Worm (Caenorhabditis elegans) whole organism, young adult: ENCODE results near the gene cah-3.
"Not testable (repeated sequence)": the region's sequence is repeated elsewhere in the genome, so short reads cannot be mapped to it uniquely, and the experiment has no call there.

Source experiments
- B0035.1 ChIP-seq: sonication (generic microtip); optimal IDR thresholded peaks from 2 replicates; lab custom pipeline; 2016; ENCODE audit warnings: missing genetic modification characterization, mild to moderate bottlenecking, missing compliant biosample characterization, missing genotype, missing genetic modification reagents
- B0261.1 ChIP-seq: sonication (generic microtip); optimal IDR thresholded peaks from 2 replicates; lab custom pipeline; 2016; ENCODE audit warnings: mild to moderate bottlenecking, missing genetic modification characterization, moderate library complexity, missing compliant biosample characterization
- C06A6.2 ChIP-seq: fragments of 200-800 bp; sonication (Bioruptor generic); conservative IDR thresholded peaks from 2 replicates; pipeline ENCODE4 v1.3.6; 2022; ENCODE audit warnings: missing genetic modification characterization, missing compliant biosample characterization
- D2030.7 ChIP-seq: fragments of 200-800 bp; sonication (Bioruptor generic); IDR thresholded peaks from 2 replicates; pipeline ENCODE4 v1.3.6; 2022; ENCODE audit warnings: missing genetic modification reagents, missing genetic modification characterization, missing compliant biosample characterization
- F23B12.7 ChIP-seq: sonication (generic microtip); optimal IDR thresholded peaks from 2 replicates; lab custom pipeline; 2017; ENCODE audit warnings: missing genetic modification characterization, mild to moderate bottlenecking, missing compliant biosample characterization, antibody characterized with exemption, moderate library complexity; ENCODE audit not compliant: insufficient read depth
- F37B4.10 ChIP-seq: fragments of 200-800 bp; sonication (Bioruptor generic); IDR thresholded peaks from 2 replicates; pipeline ENCODE4 v1.3.6; 2022; ENCODE audit warnings: missing genetic modification characterization, missing compliant biosample characterization
- T26A5.8 ChIP-seq: sonication (generic microtip); optimal IDR thresholded peaks from 2 replicates; lab custom pipeline; 2016; ENCODE audit warnings: missing genetic modification characterization, missing compliant biosample characterization
- Y53F4B.3 ChIP-seq: fragments of 200-800 bp; sonication (Bioruptor generic); IDR thresholded peaks from 2 replicates; pipeline ENCODE4 v1.3.6; 2022; ENCODE audit warnings: missing genetic modification reagents, missing genetic modification characterization, missing compliant biosample characterization
- Y79H2A.3 ChIP-seq: fragments of 200-800 bp; sonication (Bioruptor generic); conservative IDR thresholded peaks from 2 replicates; pipeline ENCODE4 v1.3.6; 2022; ENCODE audit warnings: missing genetic modification reagents, missing genetic modification characterization, missing compliant biosample characterization
- Y95B8A.8 ChIP-seq: fragments of 200-800 bp; sonication (Bioruptor generic); IDR thresholded peaks from 2 replicates; pipeline ENCODE4 v1.3.6; 2022; ENCODE audit warnings: missing genetic modification reagents, missing genetic modification characterization, missing compliant biosample characterization
- akir-1 ChIP-seq: fragments of 200-800 bp; sonication (Bioruptor generic); optimal IDR thresholded peaks from 2 replicates; lab custom pipeline; 2018; ENCODE audit warnings: mild to moderate bottlenecking, missing genetic modification characterization, moderate library complexity, missing compliant biosample characterization
- aptf-2 ChIP-seq: fragments of 200-800 bp; sonication (Bioruptor generic); conservative IDR thresholded peaks from 2 replicates; pipeline ENCODE4 v1.3.6; 2022; ENCODE audit warnings: missing genetic modification reagents, missing genetic modification characterization, missing compliant biosample characterization
- athp-1 ChIP-seq: sonication (generic microtip); optimal IDR thresholded peaks from 2 replicates; lab custom pipeline; 2017; ENCODE audit warnings: mild to moderate bottlenecking, missing genetic modification characterization, missing compliant biosample characterization
- chd-7 ChIP-seq: sonication (generic microtip); optimal IDR thresholded peaks from 2 replicates; lab custom pipeline; 2016; ENCODE audit warnings: mild to moderate bottlenecking, missing genetic modification characterization, moderate library complexity, missing compliant biosample characterization
- dox-1 ChIP-seq: fragments of 200-800 bp; sonication (Bioruptor generic); IDR thresholded peaks from 2 replicates; pipeline ENCODE4 v1.3.6; 2022; ENCODE audit warnings: missing genetic modification reagents, missing genetic modification characterization, missing compliant biosample characterization
- fkh-3 ChIP-seq: sonication (generic microtip); optimal IDR thresholded peaks from 2 replicates; lab custom pipeline; 2016; ENCODE audit warnings: mild to moderate bottlenecking, missing genetic modification characterization, missing compliant biosample characterization
- gei-17 ChIP-seq: fragments of 200-800 bp; sonication (Bioruptor generic); optimal IDR thresholded peaks from 2 replicates; lab custom pipeline; 2018; ENCODE audit warnings: mild to moderate bottlenecking, missing genetic modification characterization, missing compliant biosample characterization
- him-1 ChIP-seq: sonication (generic microtip); optimal IDR thresholded peaks from 2 replicates; lab custom pipeline; 2016; ENCODE audit warnings: missing genotype, missing genetic modification reagents, missing genetic modification characterization, missing compliant biosample characterization
- hmg-20 ChIP-seq: fragments of 200-800 bp; sonication (Bioruptor generic); IDR thresholded peaks from 2 replicates; pipeline ENCODE4 v1.3.6; 2022; ENCODE audit warnings: missing genetic modification reagents, missing genetic modification characterization, missing compliant biosample characterization
- lin-26 ChIP-seq: fragments of 200-800 bp; sonication (Bioruptor generic); IDR thresholded peaks from 2 replicates; pipeline ENCODE4 v1.3.6; 2022; ENCODE audit warnings: missing genetic modification reagents, missing genetic modification characterization, missing compliant biosample characterization
- madf-3 ChIP-seq: fragments of 200-800 bp; sonication (Bioruptor generic); IDR thresholded peaks from 2 replicates; pipeline ENCODE4 v1.3.6; 2022; ENCODE audit warnings: missing genetic modification reagents, missing genetic modification characterization, missing compliant biosample characterization
- madf-8 ChIP-seq: fragments of 200-800 bp; sonication (Bioruptor generic); conservative IDR thresholded peaks from 2 replicates; pipeline ENCODE4 v1.3.6; 2022; ENCODE audit warnings: missing genetic modification reagents, missing genetic modification characterization, missing compliant biosample characterization
- nfya-1 ChIP-seq: sonication (generic microtip); optimal IDR thresholded peaks from 2 replicates; lab custom pipeline; 2017; ENCODE audit warnings: antibody characterized with exemption, missing compliant biosample characterization, missing genetic modification characterization, borderline replicate concordance; ENCODE audit not compliant: insufficient read depth
- nhr-179 ChIP-seq: sonication (generic microtip); optimal IDR thresholded peaks from 2 replicates; lab custom pipeline; 2016; ENCODE audit warnings: mild to moderate bottlenecking, missing genetic modification characterization, missing compliant biosample characterization
- nhr-80 ChIP-seq: sonication (generic microtip); optimal IDR thresholded peaks from 2 replicates; lab custom pipeline; 2016; ENCODE audit warnings: missing genetic modification characterization, missing compliant biosample characterization
- nhr-90 ChIP-seq: sonication (generic microtip); optimal IDR thresholded peaks from 2 replicates; lab custom pipeline; 2016; ENCODE audit warnings: missing genotype, mild to moderate bottlenecking, missing genetic modification characterization, missing compliant biosample characterization
- pbrm-1 ChIP-seq: fragments of 200-800 bp; sonication (Bioruptor generic); IDR thresholded peaks from 2 replicates; pipeline ENCODE4 v1.3.6; 2022; ENCODE audit warnings: missing genetic modification reagents, missing genetic modification characterization, missing compliant biosample characterization
- pha-4 ChIP-seq: fragments of 150-350 bp; sonication (generic microtip); optimal IDR thresholded peaks from 2 replicates; lab custom pipeline; 2014; ENCODE audit warnings: missing biosample characterization, missing genetic modification reagents, missing genetic modification characterization
- rcor-1 ChIP-seq: fragments of 200-800 bp; sonication (Bioruptor generic); IDR thresholded peaks from 2 replicates; pipeline ENCODE4 v1.3.6; 2022; ENCODE audit warnings: missing genetic modification reagents, missing genetic modification characterization, missing compliant biosample characterization
- rec-8 ChIP-seq, 2 experiments: sonication (generic microtip); optimal IDR thresholded peaks; 2 replicates each; lab custom pipeline; 2016; ENCODE audit warnings: mild to moderate bottlenecking in 2 of 2, missing genetic modification characterization in 2 of 2, missing genetic modification reagents in 2 of 2, missing genotype in 2 of 2, missing biosample characterization in 1 of 2, missing compliant biosample characterization in 1 of 2, moderate library complexity in 1 of 2
- rpc-1 ChIP-seq, 2 experiments: fragments of 150-350 bp in 1 of 2; sonication (generic microtip) in 1 of 2; optimal IDR thresholded peaks; 2 replicates each; lab custom pipeline; 2014 to 2018; ENCODE audit warnings: missing biosample characterization in 1 of 2, missing genetic modification characterization in 1 of 2, missing genetic modification reagents in 1 of 2, missing genotype in 1 of 2
- snpc-1.1 ChIP-seq: sonication (generic microtip); optimal IDR thresholded peaks from 2 replicates; lab custom pipeline; 2017; ENCODE audit warnings: missing genetic modification characterization, mild to moderate bottlenecking, missing compliant biosample characterization, antibody characterized with exemption, moderate library complexity, missing genotype, missing genetic modification reagents; ENCODE audit not compliant: insufficient read depth
- snpc-1.3 ChIP-seq: sonication (generic microtip); optimal IDR thresholded peaks from 2 replicates; lab custom pipeline; 2017; ENCODE audit warnings: missing genetic modification characterization, mild to moderate bottlenecking, missing compliant biosample characterization, antibody characterized with exemption, moderate library complexity, missing genotype, missing genetic modification reagents; ENCODE audit not compliant: insufficient read depth
- snpc-3.4 ChIP-seq: sonication (generic microtip); optimal IDR thresholded peaks from 2 replicates; lab custom pipeline; 2017; ENCODE audit warnings: missing genetic modification characterization, mild to moderate bottlenecking, missing compliant biosample characterization, antibody characterized with exemption, moderate library complexity, missing genotype, missing genetic modification reagents
- somi-1 ChIP-seq: fragments of 200-800 bp; sonication (Bioruptor generic); optimal IDR thresholded peaks from 2 replicates; lab custom pipeline; 2018; ENCODE audit warnings: mild to moderate bottlenecking, missing genetic modification characterization, missing compliant biosample characterization
- tbp1 ChIP-seq: fragments of 200-800 bp; sonication (Bioruptor generic); optimal IDR thresholded peaks from 2 replicates; lab custom pipeline; 2018; ENCODE audit warnings: mild to moderate bottlenecking, missing genetic modification characterization, missing compliant biosample characterization
- tbx-9 ChIP-seq: sonication (generic microtip); optimal IDR thresholded peaks from 2 replicates; lab custom pipeline; 2016; ENCODE audit warnings: borderline replicate concordance, missing genetic modification characterization, inconsistent platforms, missing compliant biosample characterization
- zfh-2 ChIP-seq: fragments of 200-800 bp; sonication (Bioruptor generic); conservative IDR thresholded peaks from 2 replicates; pipeline ENCODE4 v1.3.6; 2022; ENCODE audit warnings: missing genetic modification reagents, missing genetic modification characterization, missing compliant biosample characterization
- zim-3 ChIP-seq: sonication (generic microtip); optimal IDR thresholded peaks from 2 replicates; lab custom pipeline; 2017; ENCODE audit warnings: mild to moderate bottlenecking, missing genetic modification characterization, moderate library complexity, missing compliant biosample characterization
- ztf-18 ChIP-seq: sonication (generic microtip); optimal IDR thresholded peaks from 2 replicates; lab custom pipeline; 2016; ENCODE audit warnings: missing genotype, mild to moderate bottlenecking, missing genetic modification characterization, missing compliant biosample characterization

cah-3 gene

DNA sequence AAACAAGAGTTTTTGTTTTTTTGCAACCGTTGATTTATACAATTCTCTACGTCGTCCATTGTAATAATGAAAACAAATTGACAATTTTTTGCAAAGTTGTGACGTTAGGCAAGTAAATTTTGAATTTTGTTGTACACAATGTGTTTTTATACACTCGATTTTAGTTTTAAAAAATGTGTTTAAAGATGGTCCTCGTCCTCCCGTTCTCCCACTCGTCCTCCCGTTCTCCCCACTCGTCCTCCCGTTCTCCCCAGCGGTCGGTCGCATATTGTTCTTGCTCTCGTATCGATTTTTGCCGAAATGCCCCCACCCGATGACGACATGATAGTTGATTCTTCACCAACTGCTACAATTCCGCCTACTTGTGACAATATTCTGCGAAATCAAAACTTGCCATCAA, 35.6 kb upstream of the cah-3 start, which contains the start of gene F38E9.4:
F38E9.4 (plus strand) TSS at position 301 of the 400 bp plus-strand sequence.
- not testable (repeated sequence) for TF ChIP-seq gei-17 (GFP tag; lab: Kevin White, UChicago); C06A6.2 (GFP tag; lab: Robert Waterston, UW); madf-8 (GFP tag; lab: Robert Waterston, UW)
- TF ChIP-seq, all 124 proteins: peak for 0; not testable (repeated sequence) for 124

DNA sequence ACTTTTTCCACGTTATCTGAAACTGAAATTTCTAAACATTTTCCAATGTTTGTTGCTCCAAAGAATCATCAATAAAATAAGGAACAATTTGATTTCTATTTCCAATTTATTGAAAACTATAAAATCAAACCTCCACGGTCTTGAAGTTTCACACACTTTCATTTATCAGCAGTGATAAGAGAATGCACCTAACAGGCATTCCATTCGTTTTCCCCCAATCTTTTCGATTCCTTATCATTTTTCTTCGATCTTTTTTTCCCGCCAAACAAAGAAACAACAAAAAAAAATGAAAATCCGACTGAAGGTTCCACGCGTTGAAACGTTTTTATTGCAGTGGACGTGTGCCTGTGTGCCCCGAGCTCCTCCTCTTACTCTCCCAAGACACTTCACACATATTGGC, 30.6 kb upstream of the cah-3 start, which contains the start of gene nas-39:
nas-39 (plus strand) TSS at position 269 of the 400 bp plus-strand sequence.
- peak; percentile 73 for TF ChIP-seq nhr-80 (tag; lab: Kevin White, UChicago)
- no peak for TF ChIP-seq athp-1 (tag; lab: Kevin White, UChicago)
- no peak for TF ChIP-seq aptf-2 (GFP tag; lab: Robert Waterston, UW)
- TF ChIP-seq nhr-179 (tag; lab: Kevin White, UChicago): no peak
- no peak for TF ChIP-seq zim-3 (tag; lab: Kevin White, UChicago)
- no peak for TF ChIP-seq hmg-20 (GFP tag; lab: Robert Waterston, UW)
- no peak for TF ChIP-seq nfya-1 (tag; lab: Kevin White, UChicago)
- 0 out of 2 replicates have a peak, but pooled peaks have one; percentile 7 for TF ChIP-seq dox-1 (GFP tag; lab: Robert Waterston, UW)
- TF ChIP-seq somi-1 (GFP tag; lab: Kevin White, UChicago): no peak
- TF ChIP-seq F37B4.10 (GFP tag; lab: Robert Waterston, UW): no peak
- no peak for TF ChIP-seq madf-3 (GFP tag; lab: Robert Waterston, UW)
- TF ChIP-seq Y95B8A.8: no peak
- TF ChIP-seq ztf-18: no peak

DNA sequence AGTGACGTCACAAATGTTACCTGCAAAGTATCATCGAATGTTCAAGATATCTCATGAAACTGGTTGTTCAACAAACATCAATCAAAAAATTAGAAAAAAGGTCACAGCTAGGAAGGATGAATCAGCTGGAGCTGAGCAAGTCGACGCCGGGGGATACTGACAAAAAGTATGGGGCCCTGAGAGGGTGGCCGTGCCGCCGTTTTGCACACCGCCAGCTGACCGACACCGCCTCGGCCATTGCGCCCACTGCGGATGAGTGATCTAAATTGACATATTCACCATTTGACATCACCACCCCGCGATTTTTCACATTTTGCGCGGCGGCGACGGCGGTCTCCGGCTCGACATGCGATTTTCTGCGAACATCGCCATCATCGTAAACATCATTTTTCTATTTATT, 30.2 kb upstream of the cah-3 start:
- TF ChIP-seq athp-1 (tag; lab: Kevin White, UChicago): no peak
- peak; percentile 78 for TF ChIP-seq zfh-2 (GFP tag; lab: Robert Waterston, UW)

DNA sequence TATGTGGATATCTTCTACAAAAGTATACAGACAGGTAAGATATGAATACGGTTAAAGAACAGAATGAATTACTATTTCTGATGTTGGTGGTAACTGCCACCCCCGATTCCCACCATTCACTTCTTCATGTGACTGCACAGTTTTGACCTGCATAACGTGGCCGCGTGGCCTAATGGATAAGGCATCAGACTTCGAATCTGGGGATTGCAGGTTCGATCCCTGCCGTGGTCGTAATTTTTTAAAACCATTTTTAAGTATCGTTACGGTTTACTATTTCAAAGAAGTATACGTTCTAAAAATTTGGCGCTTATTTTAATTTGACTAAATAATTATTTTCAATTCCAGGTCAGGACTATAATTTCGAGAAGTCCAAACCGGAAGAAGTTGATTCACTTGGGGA, 26.0 kb upstream of the cah-3 start:
- TF ChIP-seq pbrm-1 (peak; percentile 63; the same call in 1 of the 2 replicates), chd-7 (tag; lab: Kevin White, UChicago) (no peak), akir-1 (GFP tag; lab: Kevin White, UChicago) (no peak), Y53F4B.3 (no peak), F23B12.7 (no peak), rpc-1 (optimal IDR thresholded peaks at IDR 0.05; lab: Kevin White, UChicago) (peak; percentile 54), rpc-1 (tag; optimal IDR thresholded peaks at IDR 0.05; lab: Kevin White, UChicago) (peak; percentile 80), Y79H2A.3 (GFP tag; lab: Robert Waterston, UW) (no peak), tbx-9 (tag; lab: Kevin White, UChicago) (no peak), pha-4 (tag; lab: Kevin White, UChicago) (no peak), fkh-3 (tag; lab: Kevin White, UChicago) (no peak), aptf-2 (GFP tag; lab: Robert Waterston, UW) (no peak), lin-26 (GFP tag; lab: Robert Waterston, UW) (peak; percentile 41; the same call in 1 of the 2 replicates), tbp1 (peak; percentile 89), rec-8 (tag; optimal IDR thresholded peaks at IDR 0.05; lab: Kevin White, UChicago) (no peak), rcor-1 (GFP tag; lab: Robert Waterston, UW) (peak; percentile 34; the same call in 1 of the 2 replicates), T26A5.8 (tag; lab: Kevin White, UChicago) (no peak), nhr-90 (tag; lab: Kevin White, UChicago) (peak; percentile 2), D2030.7 (GFP tag; lab: Robert Waterston, UW) (peak; percentile 56), B0035.1 (tag; lab: Kevin White, UChicago) (no peak), snpc-3.4 (tag; lab: Kevin White, UChicago) (peak; percentile 46), snpc-1.1 (tag; lab: Kevin White, UChicago) (peak; percentile 38), him-1 (tag; lab: Kevin White, UChicago) (peak; percentile 72), snpc-1.3 (tag; lab: Kevin White, UChicago) (peak; percentile 30), B0261.1 (tag; lab: Kevin White, UChicago) (peak; percentile 68)
